Worm (Caenorhabditis elegans): ENCODE data around the gene C25E10.5.

Gene C25E10.5

ce11 chrV:9013765-9014164, 16.6 kb upstream of the C25E10.5 start, which contains the start of gene srh-201:
srh-201 (minus strand) TSS chrV:9013865.
- TF ChIP-seq dao-5 (tag; optimal IDR thresholded peaks at IDR 0.05): no peak
- TF ChIP-seq W03F9.2 (tag; optimal IDR thresholded peaks at IDR 0.05): no peak

- TF ChIP-seq dao-5 (tag; optimal IDR thresholded peaks at IDR 0.05) (no peak), him-1 (tag; optimal IDR thresholded peaks at IDR 0.05) (no peak), W03F9.2 (tag; optimal IDR thresholded peaks at IDR 0.05) (no peak)
Measured at ce11 chrV:9015540-9015939, 14.8 kb upstream of the C25E10.5 start, which contains the start of gene srt-18. srt-18 (minus strand) TSS chrV:9015640.

- no peak for TF ChIP-seq W03F9.2 (tag; optimal IDR thresholded peaks at IDR 0.05)
Measured at ce11 chrV:9016479-9016878, 13.9 kb upstream of the C25E10.5 start, which contains the start of gene oac-40. oac-40 (plus strand) TSS chrV:9016779.

ce11 chrV:9018871-9019270, 11.5 kb upstream of the C25E10.5 start:
- TF ChIP-seq dao-5 (tag; optimal IDR thresholded peaks at IDR 0.05) (no peak), him-1 (tag; optimal IDR thresholded peaks at IDR 0.05) (no peak), W03F9.2 (tag; optimal IDR thresholded peaks at IDR 0.05) (no peak)

- no peak for TF ChIP-seq W03F9.2 (tag; optimal IDR thresholded peaks at IDR 0.05)
- TF ChIP-seq him-1 (tag; optimal IDR thresholded peaks at IDR 0.05): no peak
Measured at ce11 chrV:9022078-9022477, 8.3 kb upstream of the C25E10.5 start, which contains the start of gene oac-41. oac-41 (minus strand) TSS chrV:9022178.

ce11 chrV:9024713-9025112, 5.6 kb upstream of the C25E10.5 start, which contains the start of gene bus-1:
bus-1 (minus strand) TSS chrV:9024813.
- TF ChIP-seq him-1 (tag; optimal IDR thresholded peaks at IDR 0.05) (no peak), dao-5 (tag; optimal IDR thresholded peaks at IDR 0.05) (no peak), W03F9.2 (tag; optimal IDR thresholded peaks at IDR 0.05) (no peak)

- no peak for TF ChIP-seq dao-5 (tag; optimal IDR thresholded peaks at IDR 0.05)
- TF ChIP-seq him-1 (tag; optimal IDR thresholded peaks at IDR 0.05): no peak
- no peak for TF ChIP-seq W03F9.2 (tag; optimal IDR thresholded peaks at IDR 0.05)
Measured at ce11 chrV:9033267-9033666, 2.9 kb downstream of the C25E10.5 start, which contains the start of gene C25E10.4. C25E10.4 (plus strand) TSS chrV:9033567.

- TF ChIP-seq dao-5 (tag; optimal IDR thresholded peaks at IDR 0.05) (no peak), him-1 (tag; optimal IDR thresholded peaks at IDR 0.05) (no peak), W03F9.2 (tag; optimal IDR thresholded peaks at IDR 0.05) (no peak)
Measured at ce11 chrV:9035685-9036084, 5.3 kb downstream of the C25E10.5 start, which contains the start of gene srsx-34. srsx-34 (plus strand) TSS chrV:9035985.

ce11 chrV:9041030-9041429, 10.7 kb downstream of the C25E10.5 start, which contains the start of gene cyp-33B1:
cyp-33B1 (plus strand) TSS chrV:9041330.
- no peak for TF ChIP-seq dao-5 (tag; optimal IDR thresholded peaks at IDR 0.05)
- TF ChIP-seq W03F9.2 (tag; optimal IDR thresholded peaks at IDR 0.05): no peak
- TF ChIP-seq him-1 (tag; optimal IDR thresholded peaks at IDR 0.05): no peak

ce11 chrV:9044871-9045270, 14.5 kb downstream of the C25E10.5 start, which contains the start of gene nhr-30:
nhr-30 (plus strand) TSS chrV:9045171.
- TF ChIP-seq dao-5 (tag; optimal IDR thresholded peaks at IDR 0.05): no peak
- no peak for TF ChIP-seq W03F9.2 (tag; optimal IDR thresholded peaks at IDR 0.05)
- no peak for TF ChIP-seq him-1 (tag; optimal IDR thresholded peaks at IDR 0.05)

- TF ChIP-seq dao-5 (tag; optimal IDR thresholded peaks at IDR 0.05): no peak
- no peak for TF ChIP-seq W03F9.2 (tag; optimal IDR thresholded peaks at IDR 0.05)
- no peak for TF ChIP-seq him-1 (tag; optimal IDR thresholded peaks at IDR 0.05)
Measured at ce11 chrV:9047555-9048049, 17.3 kb downstream of the C25E10.5 start, which contains the start of gene C25E10.17. C25E10.17 (minus strand) TSS chrV:9047605.

ce11 chrV:9049271-9049670, 18.9 kb downstream of the C25E10.5 start:
- TF ChIP-seq dao-5 (tag; optimal IDR thresholded peaks at IDR 0.05) (no peak), W03F9.2 (tag; optimal IDR thresholded peaks at IDR 0.05) (no peak), him-1 (tag; optimal IDR thresholded peaks at IDR 0.05) (no peak)

ce11 chrV:9051100-9051499, 20.8 kb downstream of the C25E10.5 start, which contains the start of gene C25E10.7:
C25E10.7 (minus strand) TSS chrV:9051200.
- TF ChIP-seq W03F9.2 (tag; optimal IDR thresholded peaks at IDR 0.05): no peak
- no peak for TF ChIP-seq dao-5 (tag; optimal IDR thresholded peaks at IDR 0.05)
- TF ChIP-seq him-1 (tag; optimal IDR thresholded peaks at IDR 0.05): no peak

ce11 chrV:9053235-9053634, 22.9 kb downstream of the C25E10.5 start:
- TF ChIP-seq W03F9.2 (tag; optimal IDR thresholded peaks at IDR 0.05) (no peak), him-1 (tag; optimal IDR thresholded peaks at IDR 0.05) (no peak), dao-5 (tag; optimal IDR thresholded peaks at IDR 0.05) (no peak)

ce11 chrV:9053969-9054368, 23.6 kb downstream of the C25E10.5 start, which contains the start of gene C25E10.8:
C25E10.8 (minus strand) TSS chrV:9054069.
- TF ChIP-seq him-1 (tag; optimal IDR thresholded peaks at IDR 0.05): no peak
- no peak for TF ChIP-seq W03F9.2 (tag; optimal IDR thresholded peaks at IDR 0.05)
- no peak for TF ChIP-seq dao-5 (tag; optimal IDR thresholded peaks at IDR 0.05)
